Fruit fly (Drosophila melanogaster) whole organism, embryonic: ENCODE data around the gene Cpr23B.
A peak's percentile ranks its signal among the peaks of the same experiment; 100 is the strongest.

Source experiments
- BEAF-32 ChIP-seq: fragments of 200-800 bp; sonication (Bioruptor generic); optimal IDR thresholded peaks from 3 replicates; lab custom pipeline; 2017; ENCODE audit warnings: missing biosample characterization, missing genetic modification characterization, mild to moderate bottlenecking, moderate library complexity, missing genetic modification reagents
- CG12219 ChIP-seq: fragments of 200-800 bp; sonication (Bioruptor generic); optimal IDR thresholded peaks from 3 replicates; lab custom pipeline; 2018; ENCODE audit warnings: missing biosample characterization, mild to moderate bottlenecking, missing genetic modification characterization
- CG12769 ChIP-seq: fragments of 200-800 bp; sonication (Bioruptor generic); optimal IDR thresholded peaks from 2 replicates; lab custom pipeline; 2019; ENCODE audit warnings: missing biosample characterization, mild to moderate bottlenecking, missing genetic modification characterization, moderate library complexity
- CG13287 ChIP-seq: fragments of 200-800 bp; sonication (Bioruptor generic); IDR thresholded peaks from 2 replicates; pipeline ENCODE4 v1.3.6; 2022; ENCODE audit warnings: missing biosample characterization, missing genetic modification characterization; ENCODE audit not compliant: partially characterized antibody
- CG13296 ChIP-seq: fragments of 200-800 bp; sonication (Bioruptor generic); optimal IDR thresholded peaks from 3 replicates; lab custom pipeline; 2018; ENCODE audit warnings: missing biosample characterization, mild to moderate bottlenecking, missing genetic modification characterization
- CG1647 ChIP-seq: fragments of 200-800 bp; sonication (Bioruptor generic); optimal IDR thresholded peaks from 3 replicates; lab custom pipeline; 2016; ENCODE audit warnings: missing biosample characterization, missing genetic modification characterization
- CG17359 ChIP-seq: fragments of 200-800 bp; sonication (Bioruptor generic); optimal IDR thresholded peaks from 3 replicates; lab custom pipeline; 2018; ENCODE audit warnings: missing biosample characterization, mild to moderate bottlenecking, missing genetic modification characterization, moderate library complexity
- CG17568 ChIP-seq: fragments of 200-800 bp; sonication (Bioruptor generic); optimal IDR thresholded peaks from 2 replicates; lab custom pipeline; 2018; ENCODE audit warnings: missing biosample characterization, mild to moderate bottlenecking, missing genetic modification characterization, moderate library complexity
- CG18599 ChIP-seq: fragments of 200-800 bp; sonication (Bioruptor generic); optimal IDR thresholded peaks from 3 replicates; lab custom pipeline; 2017; ENCODE audit warnings: missing biosample characterization, missing genetic modification characterization, mild to moderate bottlenecking, moderate library complexity, missing genetic modification reagents
- CG2678 ChIP-seq: fragments of 200-800 bp; sonication (Bioruptor generic); optimal IDR thresholded peaks from 3 replicates; lab custom pipeline; 2019; ENCODE audit warnings: missing biosample characterization, mild to moderate bottlenecking, missing genetic modification characterization, moderate library complexity
- CG3407 ChIP-seq: fragments of 200-800 bp; sonication (Bioruptor generic); optimal IDR thresholded peaks from 2 replicates; lab custom pipeline; 2018; ENCODE audit warnings: missing biosample characterization, mild to moderate bottlenecking, missing genetic modification characterization
- CG34224 ChIP-seq: fragments of 200-800 bp; sonication (Bioruptor generic); IDR thresholded peaks from 3 replicates; pipeline ENCODE4 v1.3.6; 2022; ENCODE audit warnings: missing biosample characterization, missing genetic modification characterization; ENCODE audit not compliant: partially characterized antibody
- CG34376 ChIP-seq: fragments of 200-800 bp; sonication (Bioruptor generic); optimal IDR thresholded peaks from 2 replicates; lab custom pipeline; 2018; ENCODE audit warnings: missing biosample characterization, mild to moderate bottlenecking, missing genetic modification characterization
- CG9932 ChIP-seq: fragments of 200-800 bp; sonication (Bioruptor generic); IDR thresholded peaks from 2 replicates; pipeline ENCODE4 v1.3.6; 2022; ENCODE audit warnings: missing biosample characterization, missing genetic modification characterization
- D19A ChIP-seq: fragments of 200-800 bp; optimal IDR thresholded peaks from 3 replicates; lab custom pipeline; 2019; ENCODE audit warnings: missing biosample characterization, mild to moderate bottlenecking, missing genetic modification characterization, moderate library complexity
- Dp ChIP-seq: fragments of 200-800 bp; sonication (Bioruptor generic); optimal IDR thresholded peaks from 2 replicates; lab custom pipeline; 2018; ENCODE audit warnings: missing biosample characterization, mild to moderate bottlenecking, missing genetic modification characterization, moderate library complexity
- E2f2 ChIP-seq: fragments of 200-800 bp; sonication (Bioruptor generic); IDR thresholded peaks from 2 replicates; pipeline ENCODE4 v1.3.6; 2022; ENCODE audit warnings: missing biosample characterization, missing genetic modification characterization
- Elba2 ChIP-seq: fragments of 200-800 bp; sonication (Bioruptor generic); optimal IDR thresholded peaks from 3 replicates; lab custom pipeline; 2016; ENCODE audit warnings: missing biosample characterization, missing genetic modification characterization
- Ets65A ChIP-seq: fragments of 200-800 bp; sonication (Bioruptor generic); peaks from one replicate; lab custom pipeline; 2016; ENCODE audit warnings: missing biosample characterization, missing genetic modification characterization
- Fer1 ChIP-seq: fragments of 200-800 bp; sonication (Bioruptor generic); optimal IDR thresholded peaks from 2 replicates; lab custom pipeline; 2017; ENCODE audit warnings: missing biosample characterization, mild to moderate bottlenecking, missing genetic modification characterization
- HmgD ChIP-seq: fragments of 200-800 bp; sonication (Bioruptor generic); optimal IDR thresholded peaks from 3 replicates; lab custom pipeline; 2016; ENCODE audit warnings: missing biosample characterization, missing genetic modification characterization
- Hr39 ChIP-seq: fragments of >200 bp; optimal IDR thresholded peaks from 2 replicates; lab custom pipeline; 2017
- MBD-R2 ChIP-seq: fragments of 200-800 bp; sonication (Bioruptor generic); IDR thresholded peaks from 2 replicates; pipeline ENCODE4 v1.3.6; 2022; ENCODE audit warnings: missing biosample characterization, missing genetic modification characterization
- Nf-YB ChIP-seq: fragments of 200-800 bp; sonication (Bioruptor generic); optimal IDR thresholded peaks from 3 replicates; lab custom pipeline; 2019; ENCODE audit warnings: missing biosample characterization, mild to moderate bottlenecking, missing genetic modification characterization, moderate library complexity
- Scr ChIP-seq: fragments of 200-800 bp; sonication (Bioruptor generic); IDR thresholded peaks from 2 replicates; pipeline ENCODE4 v1.3.6; 2022; ENCODE audit warnings: missing biosample characterization, missing genetic modification characterization; ENCODE audit not compliant: partially characterized antibody
- Sin3A ChIP-seq: fragments of >200 bp; optimal IDR thresholded peaks from 2 replicates; lab custom pipeline; 2018
- Stat92E ChIP-seq, 3 experiments: fragments of >200 bp in 2 of 3; fragments of 200-800 bp in 1 of 3; sonication (Bioruptor generic) in 1 of 3; optimal IDR thresholded peaks; 2 replicates each; lab custom pipeline; 2017 to 2019; ENCODE audit warnings: missing biosample characterization in 3 of 3, missing genetic modification characterization in 3 of 3, mild to moderate bottlenecking in 1 of 3, moderate library complexity in 1 of 3
- Taf1 ChIP-seq: fragments of 200-800 bp; sonication (Bioruptor generic); IDR thresholded peaks from 2 replicates; pipeline ENCODE4 v1.3.6; 2022; ENCODE audit warnings: missing biosample characterization, missing genetic modification characterization
- amos ChIP-seq: fragments of 200-800 bp; sonication (Bioruptor generic); IDR thresholded peaks from 2 replicates; pipeline ENCODE4 v1.3.6; 2022; ENCODE audit warnings: missing biosample characterization, missing genetic modification characterization; ENCODE audit not compliant: partially characterized antibody
- az2 ChIP-seq: fragments of 200-800 bp; sonication (Bioruptor generic); optimal IDR thresholded peaks from 3 replicates; lab custom pipeline; 2016; ENCODE audit warnings: missing biosample characterization, missing genetic modification characterization
- br ChIP-seq: fragments of >200 bp; optimal IDR thresholded peaks from 2 replicates; lab custom pipeline; 2017
- chinmo ChIP-seq: fragments of 200-800 bp; sonication (Bioruptor generic); IDR thresholded peaks from 4 replicates; pipeline ENCODE4 v1.3.6; 2022; ENCODE audit warnings: missing biosample characterization, missing genetic modification characterization; ENCODE audit not compliant: partially characterized antibody
- ci ChIP-seq: fragments of 200-800 bp; sonication (Bioruptor generic); IDR thresholded peaks from 3 replicates; pipeline ENCODE4 v1.3.6; 2022; ENCODE audit warnings: missing biosample characterization, missing genetic modification characterization
- croc ChIP-seq: fragments of 200-800 bp; sonication (Bioruptor generic); conservative IDR thresholded peaks from 3 replicates; pipeline ENCODE4 v1.3.6; 2022; ENCODE audit warnings: missing biosample characterization, missing genetic modification characterization
- dpn ChIP-seq, 2 experiments: fragments of 200-800 bp; sonication (Bioruptor generic); optimal IDR thresholded peaks; 3 replicates each; lab custom pipeline; 2016; ENCODE audit warnings: missing biosample characterization in 2 of 2, missing genetic modification characterization in 2 of 2
- exex ChIP-seq: fragments of 200-800 bp; sonication (Bioruptor generic); optimal IDR thresholded peaks from 4 replicates; lab custom pipeline; 2018; ENCODE audit warnings: missing biosample characterization, mild to moderate bottlenecking, missing genetic modification characterization, moderate library complexity
- fd3F ChIP-seq: fragments of 200-800 bp; sonication (Bioruptor generic); optimal IDR thresholded peaks from 2 replicates; lab custom pipeline; 2018; ENCODE audit warnings: missing biosample characterization, mild to moderate bottlenecking, missing genetic modification characterization, moderate library complexity
- inv ChIP-seq: fragments of 200-800 bp; sonication (Bioruptor generic); IDR thresholded peaks from 2 replicates; pipeline ENCODE4 v1.3.6; 2022; ENCODE audit warnings: missing biosample characterization, missing genetic modification characterization; ENCODE audit not compliant: partially characterized antibody
- knrl ChIP-seq: fragments of 200-800 bp; sonication (Bioruptor generic); IDR thresholded peaks from 3 replicates; pipeline ENCODE4 v1.3.6; 2022; ENCODE audit warnings: missing biosample characterization, missing genetic modification characterization; ENCODE audit not compliant: partially characterized antibody
- lab ChIP-seq: fragments of 200-800 bp; sonication (Bioruptor generic); optimal IDR thresholded peaks from 3 replicates; lab custom pipeline; 2017; ENCODE audit warnings: missing biosample characterization, missing genetic modification characterization, mild to moderate bottlenecking, moderate library complexity, missing genetic modification reagents
- mirr ChIP-seq: fragments of 200-800 bp; sonication (Bioruptor generic); optimal IDR thresholded peaks from 3 replicates; lab custom pipeline; 2018; ENCODE audit warnings: missing biosample characterization, mild to moderate bottlenecking, missing genetic modification characterization
- nom ChIP-seq: fragments of 200-800 bp; sonication (Bioruptor generic); optimal IDR thresholded peaks from 2 replicates; lab custom pipeline; 2017; ENCODE audit warnings: missing biosample characterization, missing genetic modification characterization, mild to moderate bottlenecking, moderate library complexity, missing genetic modification reagents
- pho ChIP-seq: fragments of 200-800 bp; sonication (Bioruptor generic); optimal IDR thresholded peaks from 2 replicates; lab custom pipeline; 2016; ENCODE audit warnings: missing biosample characterization, missing genetic modification characterization
- pita ChIP-seq: fragments of 200-800 bp; sonication (Bioruptor generic); optimal IDR thresholded peaks from 2 replicates; lab custom pipeline; 2017; ENCODE audit warnings: missing biosample characterization, mild to moderate bottlenecking, missing genetic modification characterization
- sug ChIP-seq: fragments of 200-800 bp; optimal IDR thresholded peaks from 2 replicates; lab custom pipeline; 2019; ENCODE audit warnings: missing biosample characterization, mild to moderate bottlenecking, missing genetic modification characterization, moderate library complexity
- trem ChIP-seq: fragments of 200-800 bp; optimal IDR thresholded peaks from 3 replicates; lab custom pipeline; 2019; ENCODE audit warnings: missing biosample characterization, mild to moderate bottlenecking, missing genetic modification characterization, moderate library complexity
- tx ChIP-seq: fragments of 200-800 bp; sonication (Bioruptor generic); optimal IDR thresholded peaks from 2 replicates; lab custom pipeline; 2016; ENCODE audit warnings: missing biosample characterization, missing genetic modification characterization
- usp ChIP-seq: fragments of >200 bp; optimal IDR thresholded peaks from 2 replicates; lab custom pipeline; 2017; ENCODE audit warnings: missing biosample characterization, missing genetic modification characterization
- vvl ChIP-seq: fragments of 200-800 bp; sonication (Bioruptor generic); IDR thresholded peaks from 2 replicates; pipeline ENCODE4 v1.3.6; 2022; ENCODE audit warnings: missing biosample characterization, missing genetic modification characterization

The Cpr23B gene

dm6 chr2L:2856960-2857584 is 18.9 kb downstream of the Cpr23B start, which contains the start of gene CG2991 (continued):
- peak; percentile 82 for TF ChIP-seq knrl
- peak; percentile 81 for TF ChIP-seq CG34224 (GFP tag; lab: Robert Waterston, UW)
- TF ChIP-seq sug (tag; lab: Kevin White, UChicago): peak; percentile 63
- TF ChIP-seq CG17359 (tag; lab: Kevin White, UChicago): peak; percentile 37
- TF ChIP-seq Taf1 (GFP tag; lab: Robert Waterston, UW): no peak
- peak; percentile 48 for TF ChIP-seq CG9932 (GFP tag; lab: Robert Waterston, UW)
- TF ChIP-seq BEAF-32: peak; percentile 93
- TF ChIP-seq croc (GFP tag; lab: Robert Waterston, UW): no peak
- TF ChIP-seq az2 (GFP tag; lab: Kevin White, UChicago): no peak
- peak; percentile 87 for TF ChIP-seq CG13287 (GFP tag; lab: Robert Waterston, UW)
- no peak for TF ChIP-seq tx (GFP tag; lab: Kevin White, UChicago)
- no peak for TF ChIP-seq CG18599 (GFP tag; lab: Kevin White, UChicago)
- TF ChIP-seq Hr39: no peak
- peak; percentile 48 for TF ChIP-seq CG17568 (GFP tag; lab: Kevin White, UChicago)
- peak; percentile 2 for TF ChIP-seq mirr (GFP tag; lab: Kevin White, UChicago)
- no peak for TF ChIP-seq fd3F
- peak; percentile 20 for TF ChIP-seq CG34376 (GFP tag; lab: Kevin White, UChicago)
- no peak for TF ChIP-seq usp (GFP tag; lab: Kevin White, UChicago)
- TF ChIP-seq Nf-YB (GFP tag; lab: Kevin White, UChicago): peak; percentile 11
- peak; percentile 39 for TF ChIP-seq Sin3A
- TF ChIP-seq Scr: peak; percentile 82
- TF ChIP-seq CG13296 (GFP tag; lab: Kevin White, UChicago): peak; percentile 18
- TF ChIP-seq D19A (tag; lab: Kevin White, UChicago): peak; percentile 52
- TF ChIP-seq inv (GFP tag; lab: Robert Waterston, UW): peak; percentile 70
- peak; percentile 84 for TF ChIP-seq Dp
- TF ChIP-seq trem (tag; lab: Kevin White, UChicago): peak; percentile 78
- no peak for TF ChIP-seq pita (GFP tag; lab: Kevin White, UChicago)
- TF ChIP-seq nom (GFP tag; lab: Kevin White, UChicago): peak; percentile 17
- no peak for TF ChIP-seq br (lab: Kevin White, UChicago)
- TF ChIP-seq CG2678: peak; percentile 12
- TF ChIP-seq chinmo (GFP tag; lab: Robert Waterston, UW): peak; percentile 90; the same call in 3 of the 4 replicates
- TF ChIP-seq ci (GFP tag; lab: Robert Waterston, UW): peak; percentile 14; the same call in 2 of the 3 replicates
- TF ChIP-seq Stat92E (GFP tag; optimal IDR thresholded peaks at IDR 0.05; lab: Kevin White, UChicago): peak in 1 of 3 experiments; percentile 38
- no peak for TF ChIP-seq CG12219 (GFP tag; lab: Kevin White, UChicago)
- peak; percentile 91 for TF ChIP-seq Elba2
- TF ChIP-seq vvl (GFP tag; lab: Robert Waterston, UW): peak; percentile 55
- TF ChIP-seq Ets65A (GFP tag; lab: Kevin White, UChicago): peak; percentile 60
- peak; percentile 12 for TF ChIP-seq CG3407 (GFP tag; lab: Kevin White, UChicago)
- peak; percentile 13 for TF ChIP-seq exex
- TF ChIP-seq HmgD: no peak
- TF ChIP-seq amos (GFP tag; lab: Robert Waterston, UW): peak; percentile 90; the same call in 1 of the 2 replicates
- TF ChIP-seq CG12769 (tag; lab: Kevin White, UChicago): peak; percentile 44
- TF ChIP-seq E2f2 (GFP tag; lab: Robert Waterston, UW): peak; percentile 89
- TF ChIP-seq lab (GFP tag; lab: Kevin White, UChicago): peak; percentile 36
- peak; percentile 38 for TF ChIP-seq pho (GFP tag; lab: Kevin White, UChicago)
- peak; percentile 55 for TF ChIP-seq Fer1 (GFP tag; lab: Kevin White, UChicago)
- peak in 1 of 2 experiments; percentile 22 for TF ChIP-seq dpn (GFP tag; optimal IDR thresholded peaks at IDR 0.05; lab: Kevin White, UChicago)
- TF ChIP-seq CG1647 (GFP tag; lab: Kevin White, UChicago): peak; percentile 14
- peak; percentile 75 for TF ChIP-seq MBD-R2
